Worm (Caenorhabditis elegans): ENCODE results near the gene Y45F10D.16.

Y45F10D.16 gene

DNA sequence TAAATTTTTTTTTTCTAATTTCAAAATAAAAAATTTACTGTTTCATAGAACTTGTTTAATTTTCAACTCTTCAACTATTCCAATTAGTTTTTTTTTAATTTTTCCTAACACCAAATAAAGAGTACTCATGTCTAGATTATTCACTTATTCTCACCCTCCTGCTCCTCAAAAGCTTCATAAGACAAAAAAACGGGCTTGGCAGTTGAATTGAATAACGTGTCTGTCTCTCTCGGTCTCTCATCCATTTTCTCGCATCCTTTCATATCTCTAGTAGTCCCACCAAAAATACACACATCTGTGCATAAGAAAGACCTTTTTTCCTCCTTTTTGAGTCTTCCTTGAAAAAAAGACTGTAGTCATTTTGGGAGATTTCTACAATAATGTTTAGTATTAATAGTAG is 12.8 kb upstream of the Y45F10D.16 start:
- TF ChIP-seq B0310.2 (tag; optimal IDR thresholded peaks at IDR 0.05) = no peak
- TF ChIP-seq scrt-1 (GFP tag; IDR thresholded peaks at IDR 0.05) = no peak
- TF ChIP-seq hnd-1 (tag; optimal IDR thresholded peaks at IDR 0.05) = no peak
- TF ChIP-seq aly-1 (tag; optimal IDR thresholded peaks at IDR 0.05) = no peak
- TF ChIP-seq ets-7 (tag; optimal IDR thresholded peaks at IDR 0.05) = no peak

ce11 chrIV:13764708-13765107 is 11.5 kb upstream of the Y45F10D.16 start:
- no peak for TF ChIP-seq hmg-4 (GFP tag; optimal IDR thresholded peaks at IDR 0.05)
- no peak for TF ChIP-seq ets-7 (tag; optimal IDR thresholded peaks at IDR 0.05)
- no peak for TF ChIP-seq scrt-1 (GFP tag; IDR thresholded peaks at IDR 0.05)
- no peak for TF ChIP-seq ama-1 (optimal IDR thresholded peaks at IDR 0.05)
- TF ChIP-seq tra-4 (tag; optimal IDR thresholded peaks at IDR 0.05) = no peak
- TF ChIP-seq B0310.2 (tag; optimal IDR thresholded peaks at IDR 0.05) = no peak
- TF ChIP-seq flt-1 (GFP tag; IDR thresholded peaks at IDR 0.05) = no peak
- no peak for TF ChIP-seq tbx-37 (GFP tag; conservative IDR thresholded peaks at IDR 0.05)
- TF ChIP-seq tbx-11 (GFP tag; IDR thresholded peaks at IDR 0.05) = no peak
- TF ChIP-seq ceh-13 (GFP tag; optimal IDR thresholded peaks at IDR 0.05) = no peak
- no peak for TF ChIP-seq ceh-36 (tag; optimal IDR thresholded peaks at IDR 0.05)
- no peak for TF ChIP-seq pes-1 (GFP tag; IDR thresholded peaks at IDR 0.05)
- TF ChIP-seq aly-1 (tag; optimal IDR thresholded peaks at IDR 0.05) = no peak
- TF ChIP-seq hnd-1 (tag; optimal IDR thresholded peaks at IDR 0.05) = no peak
- no peak for TF ChIP-seq sea-1 (GFP tag; conservative IDR thresholded peaks at IDR 0.05)
- TF ChIP-seq F13C5.2 (tag; optimal IDR thresholded peaks at IDR 0.05) = no peak
- no peak for TF ChIP-seq hmbx-1 (tag; optimal IDR thresholded peaks at IDR 0.05)

DNA sequence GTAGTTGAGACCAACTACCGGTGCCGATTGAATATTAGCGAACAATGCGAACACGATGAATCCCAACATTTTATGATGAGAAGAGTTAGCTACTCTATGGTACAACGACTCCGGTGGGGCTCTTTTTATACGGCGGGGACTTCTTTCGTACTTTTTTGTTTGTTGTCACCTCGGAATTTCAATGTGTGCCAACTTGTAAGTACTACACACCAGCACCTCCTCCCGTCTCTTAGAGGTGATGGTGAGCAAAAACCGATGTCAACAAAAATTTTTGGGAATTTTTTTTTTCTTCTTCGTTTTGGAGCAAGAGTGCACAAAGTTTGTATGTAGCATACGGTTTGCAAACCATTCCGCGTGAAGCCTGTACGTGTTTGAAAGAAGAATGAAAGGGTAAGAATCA is 1.6 kb upstream of the Y45F10D.16 start, which contains the start of gene Y45F10D.2:
Gene Y45F10D.2, minus strand, starts transcription at position 101 of the 400 bp plus-strand sequence.
- no peak for TF ChIP-seq hmbx-1 (tag; optimal IDR thresholded peaks at IDR 0.05)
- no peak for TF ChIP-seq ceh-13 (GFP tag; optimal IDR thresholded peaks at IDR 0.05)
- no peak for TF ChIP-seq scrt-1 (GFP tag; IDR thresholded peaks at IDR 0.05)
- TF ChIP-seq pes-1 (GFP tag; IDR thresholded peaks at IDR 0.05) = no peak
- no peak for TF ChIP-seq ama-1 (optimal IDR thresholded peaks at IDR 0.05)
- TF ChIP-seq tra-4 (tag; optimal IDR thresholded peaks at IDR 0.05) = no peak
- no peak for TF ChIP-seq sea-1 (GFP tag; conservative IDR thresholded peaks at IDR 0.05)
- TF ChIP-seq tbx-37 (GFP tag; conservative IDR thresholded peaks at IDR 0.05) = no peak
- no peak for TF ChIP-seq F13C5.2 (tag; optimal IDR thresholded peaks at IDR 0.05)
- TF ChIP-seq ets-7 (tag; optimal IDR thresholded peaks at IDR 0.05) = no peak
- TF ChIP-seq hmg-4 (GFP tag; optimal IDR thresholded peaks at IDR 0.05) = no peak
- no peak for TF ChIP-seq B0310.2 (tag; optimal IDR thresholded peaks at IDR 0.05)
- TF ChIP-seq aly-1 (tag; optimal IDR thresholded peaks at IDR 0.05) = no peak
- no peak for TF ChIP-seq tbx-11 (GFP tag; IDR thresholded peaks at IDR 0.05)
- no peak for TF ChIP-seq flt-1 (GFP tag; IDR thresholded peaks at IDR 0.05)
- no peak for TF ChIP-seq hnd-1 (tag; optimal IDR thresholded peaks at IDR 0.05)
- TF ChIP-seq ceh-36 (tag; optimal IDR thresholded peaks at IDR 0.05) = no peak

DNA sequence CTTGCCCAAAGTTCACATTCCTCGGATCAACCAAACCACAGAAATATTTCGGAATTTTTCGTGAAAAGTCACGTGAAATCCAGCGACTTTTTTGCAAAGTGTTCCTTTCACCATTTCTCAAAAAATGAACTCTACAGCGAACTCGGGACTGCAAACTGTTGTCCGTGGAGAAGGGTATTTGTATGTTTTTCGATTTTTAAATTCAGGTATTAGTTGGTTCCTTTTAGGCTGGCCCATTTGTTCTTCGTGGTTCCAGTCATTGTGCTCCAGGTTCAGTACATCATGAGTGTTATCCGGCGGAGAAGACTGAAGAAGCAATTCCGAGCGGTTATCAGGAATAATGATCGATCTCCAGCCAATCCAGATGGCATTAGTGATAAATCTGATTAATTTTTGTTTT is 530 bp downstream of the Y45F10D.16 start:
- TF ChIP-seq pes-1 (GFP tag; IDR thresholded peaks at IDR 0.05) (no peak), ceh-13 (GFP tag; optimal IDR thresholded peaks at IDR 0.05) (no peak), sea-1 (GFP tag; conservative IDR thresholded peaks at IDR 0.05) (no peak), tra-4 (tag; optimal IDR thresholded peaks at IDR 0.05) (no peak), tbx-11 (GFP tag; IDR thresholded peaks at IDR 0.05) (no peak), aly-1 (tag; optimal IDR thresholded peaks at IDR 0.05) (no peak), scrt-1 (GFP tag; IDR thresholded peaks at IDR 0.05) (no peak), ama-1 (optimal IDR thresholded peaks at IDR 0.05) (no peak)

ce11 chrIV:13777480-13777879 is 1.3 kb downstream of the Y45F10D.16 start, which contains the start of gene rpl-18:
rpl-18 (plus strand) TSS chrIV:13777865.
- TF ChIP-seq hmg-4 (GFP tag; optimal IDR thresholded peaks at IDR 0.05) = no peak
- peak; percentile 22 for TF ChIP-seq F13C5.2 (tag; optimal IDR thresholded peaks at IDR 0.05)

ce11 chrIV:13778710-13779109 is 2.5 kb downstream of the Y45F10D.16 start, which contains the start of gene gly-10:
gly-10 (plus strand) TSS chrIV:13779096.
- no peak for TF ChIP-seq hnd-1 (tag; optimal IDR thresholded peaks at IDR 0.05)
- TF ChIP-seq ceh-13 (GFP tag; optimal IDR thresholded peaks at IDR 0.05) = no peak
- TF ChIP-seq B0310.2 (tag; optimal IDR thresholded peaks at IDR 0.05) = no peak
- TF ChIP-seq F13C5.2 (tag; optimal IDR thresholded peaks at IDR 0.05) = no peak
- TF ChIP-seq scrt-1 (GFP tag; IDR thresholded peaks at IDR 0.05) = no peak
- no peak for TF ChIP-seq flt-1 (GFP tag; IDR thresholded peaks at IDR 0.05)
- no peak for TF ChIP-seq aly-1 (tag; optimal IDR thresholded peaks at IDR 0.05)
- no peak for TF ChIP-seq ets-7 (tag; optimal IDR thresholded peaks at IDR 0.05)
- TF ChIP-seq pes-1 (GFP tag; IDR thresholded peaks at IDR 0.05) = no peak
- no peak for TF ChIP-seq ceh-36 (tag; optimal IDR thresholded peaks at IDR 0.05)
- TF ChIP-seq sea-1 (GFP tag; conservative IDR thresholded peaks at IDR 0.05) = no peak
- no peak for TF ChIP-seq hmbx-1 (tag; optimal IDR thresholded peaks at IDR 0.05)
- no peak for TF ChIP-seq tbx-37 (GFP tag; conservative IDR thresholded peaks at IDR 0.05)
- TF ChIP-seq hmg-4 (GFP tag; optimal IDR thresholded peaks at IDR 0.05) = no peak
- no peak for TF ChIP-seq tra-4 (tag; optimal IDR thresholded peaks at IDR 0.05)
- TF ChIP-seq ama-1 (optimal IDR thresholded peaks at IDR 0.05) = no peak
- TF ChIP-seq tbx-11 (GFP tag; IDR thresholded peaks at IDR 0.05) = no peak

DNA sequence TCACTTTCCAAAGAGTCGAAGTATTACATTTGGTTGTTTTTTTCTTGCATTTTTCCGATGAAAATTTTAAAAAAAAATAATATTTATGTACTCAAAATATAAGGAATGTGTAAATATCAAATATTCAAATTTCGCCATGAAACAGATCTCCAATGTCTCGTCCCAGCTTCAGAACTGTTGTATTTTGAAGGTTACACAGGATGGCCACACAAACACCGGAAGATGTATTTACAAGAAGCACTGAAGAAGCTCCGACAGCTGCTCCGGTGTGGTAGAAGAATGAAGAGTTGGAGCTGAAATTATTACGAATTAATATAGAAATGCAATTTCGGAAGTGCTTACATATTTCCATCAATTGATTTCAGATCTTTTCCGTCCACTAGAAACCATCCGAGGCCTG is 6.1 kb downstream of the Y45F10D.16 start:
- no peak for TF ChIP-seq ama-1 (optimal IDR thresholded peaks at IDR 0.05)
- TF ChIP-seq aly-1 (tag; optimal IDR thresholded peaks at IDR 0.05) = no peak
- no peak for TF ChIP-seq F13C5.2 (tag; optimal IDR thresholded peaks at IDR 0.05)
- TF ChIP-seq pes-1 (GFP tag; IDR thresholded peaks at IDR 0.05) = no peak
- no peak for TF ChIP-seq hnd-1 (tag; optimal IDR thresholded peaks at IDR 0.05)
- no peak for TF ChIP-seq tbx-37 (GFP tag; conservative IDR thresholded peaks at IDR 0.05)
